Worm (Caenorhabditis elegans): ENCODE results near the gene clc-22.

clc-22 gene

DNA sequence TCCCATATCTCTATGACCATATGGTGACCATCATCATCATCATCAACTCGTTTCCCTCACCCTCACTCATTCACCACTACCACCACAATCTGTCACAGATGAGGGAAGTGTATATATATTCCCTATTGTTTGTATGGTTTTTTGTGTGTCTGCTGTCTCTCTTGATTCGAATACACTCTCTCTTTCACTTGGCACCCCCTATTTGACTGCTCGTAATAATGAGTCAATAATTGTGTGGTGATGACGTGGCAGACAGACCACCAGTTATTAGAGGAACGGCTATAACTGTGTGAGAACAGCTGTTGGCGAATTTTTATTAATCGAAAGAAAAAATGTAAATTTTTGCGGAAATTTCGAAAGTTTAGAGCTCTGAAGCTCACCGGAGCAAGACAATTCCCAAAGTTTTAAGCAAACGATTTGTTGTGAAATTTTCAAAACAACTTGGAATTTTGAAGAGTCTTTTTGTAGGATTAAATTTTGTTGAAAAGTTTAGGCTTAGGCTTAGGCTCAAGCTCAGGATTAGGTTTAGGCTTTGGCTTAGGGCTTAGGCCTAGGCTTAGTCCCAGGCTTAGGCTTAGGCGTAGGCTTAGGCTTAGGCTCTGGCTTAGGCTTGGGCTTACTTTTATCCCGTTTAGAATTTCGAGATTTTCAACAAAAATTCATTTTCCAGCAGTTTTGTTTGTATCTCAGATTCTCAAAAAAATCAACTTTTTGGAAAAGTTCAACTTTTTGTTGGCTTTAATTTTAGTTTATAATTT lies 38.2 kb downstream of the clc-22 start:
- no peak for TF ChIP-seq sea-2 (GFP tag; optimal IDR thresholded peaks at IDR 0.05)
- TF ChIP-seq pha-4 (tag; optimal IDR thresholded peaks at IDR 0.05) = peak; percentile 69

DNA sequence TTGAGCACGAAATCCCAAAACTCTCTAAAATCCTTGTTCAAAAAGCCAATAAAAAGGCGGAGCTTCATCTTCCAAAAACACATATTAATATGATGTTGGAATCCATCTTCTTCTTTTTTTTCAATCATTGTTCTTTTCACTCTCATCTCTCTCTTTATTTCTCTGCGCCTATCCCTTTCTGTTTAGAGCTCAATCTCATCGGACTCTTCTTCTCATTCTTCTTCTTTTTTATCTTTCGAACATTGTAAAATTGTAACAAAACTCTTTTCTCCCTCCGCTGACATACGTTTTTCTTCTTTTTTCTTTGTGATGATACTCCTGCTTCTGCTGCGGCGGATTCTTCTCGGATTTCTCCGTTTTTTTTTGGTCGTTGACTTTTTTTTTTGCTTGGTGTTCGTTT lies 39.1 kb downstream of the clc-22 start:
- TF ChIP-seq nfya-1 (tag; optimal IDR thresholded peaks at IDR 0.05; ENCODE audit: insufficient read depth) (peak; percentile 60), ztf-11 (tag; optimal IDR thresholded peaks at IDR 0.05) (no peak), R02D3.7 (tag; optimal IDR thresholded peaks at IDR 0.05) (no peak), nhr-12 (tag; optimal IDR thresholded peaks at IDR 0.05) (no peak), unc-62 (GFP tag; optimal IDR thresholded peaks at IDR 0.05) (no peak), fkh-2 (tag; optimal IDR thresholded peaks at IDR 0.05) (no peak), nhr-11 (tag; optimal IDR thresholded peaks at IDR 0.05) (no peak), nhr-28 (tag; optimal IDR thresholded peaks at IDR 0.05) (no peak), snpc-4 (tag; optimal IDR thresholded peaks at IDR 0.05) (peak; percentile 38), nhr-237 (tag; optimal IDR thresholded peaks at IDR 0.05) (no peak), egl-27 (tag; optimal IDR thresholded peaks at IDR 0.05) (no peak), egl-5 (tag; optimal IDR thresholded peaks at IDR 0.05) (peak; percentile 6)

ce11 chrII:3955938-3956337 lies 39.9 kb downstream of the clc-22 start:
- TF ChIP-seq snpc-4 (tag; optimal IDR thresholded peaks at IDR 0.05) (no peak), egl-5 (tag; optimal IDR thresholded peaks at IDR 0.05) (peak; percentile 12)

- TF ChIP-seq elt-1 (tag; optimal IDR thresholded peaks at IDR 0.05) = peak; percentile 65
- TF ChIP-seq sea-2 (GFP tag; optimal IDR thresholded peaks at IDR 0.05) = no peak
These were observed 41.0 kb downstream of the clc-22 start for ce11 chrII:3954838-3955237.

DNA sequence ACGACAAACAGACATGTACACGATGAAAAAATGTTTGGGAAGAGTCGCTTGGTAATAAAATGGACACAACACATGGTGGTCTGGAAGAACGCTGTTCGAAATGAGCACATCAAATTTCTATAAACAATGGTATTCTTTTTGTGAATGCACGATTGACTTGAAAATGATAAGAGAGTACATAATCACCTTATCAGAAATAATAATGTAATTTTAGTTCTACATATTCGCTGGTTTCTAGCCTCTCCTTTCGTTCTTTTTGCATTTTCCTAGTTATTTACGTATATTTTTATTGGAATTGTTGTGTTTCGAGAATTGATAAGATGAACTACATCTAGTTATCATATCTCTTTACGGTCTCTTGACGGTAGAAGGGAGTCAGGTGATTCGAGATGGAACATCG lies 41.9 kb downstream of the clc-22 start:
- TF ChIP-seq ceh-28 (tag; optimal IDR thresholded peaks at IDR 0.05) (peak; percentile 26), pqm-1 (tag; optimal IDR thresholded peaks at IDR 0.05) (peak; percentile 46), elt-2 (tag; optimal IDR thresholded peaks at IDR 0.05) (peak; percentile 91), hmg-11 (tag; optimal IDR thresholded peaks at IDR 0.05) (no peak), pha-4 (tag; optimal IDR thresholded peaks at IDR 0.05) (peak; percentile 20), aly-2 (tag; optimal IDR thresholded peaks at IDR 0.05) (no peak)

DNA sequence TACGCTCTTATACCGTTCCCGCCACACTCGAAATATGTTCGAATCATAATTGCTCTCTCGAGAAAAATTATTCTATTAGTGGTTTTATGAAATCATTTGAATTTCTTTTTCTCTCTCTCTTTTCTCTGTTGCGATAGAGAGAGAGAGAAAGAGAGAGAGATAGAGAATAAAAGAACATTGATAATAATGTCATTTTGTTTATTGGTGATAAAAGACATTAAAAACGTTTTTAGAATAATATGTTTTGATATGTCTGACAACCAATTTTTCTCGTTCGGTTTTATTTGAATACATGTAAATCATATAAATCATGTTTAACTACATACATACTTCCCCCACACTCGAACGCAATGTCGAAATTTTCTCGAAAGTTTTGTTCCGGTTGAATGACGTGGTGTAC lies 42.9 kb downstream of the clc-22 start:
- TF ChIP-seq fkh-10 (GFP tag; optimal IDR thresholded peaks at IDR 0.05) = no peak
- TF ChIP-seq ceh-16 (tag; optimal IDR thresholded peaks at IDR 0.05) = no peak
- no peak for TF ChIP-seq fos-1 (tag; optimal IDR thresholded peaks at IDR 0.05)
- TF ChIP-seq pha-4 (tag; optimal IDR thresholded peaks at IDR 0.05) = peak; percentile 30
- no peak for TF ChIP-seq ceh-9 (tag; optimal IDR thresholded peaks at IDR 0.05)
- no peak for TF ChIP-seq lsy-12 (tag; optimal IDR thresholded peaks at IDR 0.05)
- TF ChIP-seq tbx-2 (tag; optimal IDR thresholded peaks at IDR 0.05) = no peak
- peak; percentile 69 for TF ChIP-seq elt-2 (tag; optimal IDR thresholded peaks at IDR 0.05)
- no peak for TF ChIP-seq nhr-28 (tag; optimal IDR thresholded peaks at IDR 0.05)
- peak; percentile 63 for TF ChIP-seq egl-5 (tag; optimal IDR thresholded peaks at IDR 0.05)
- TF ChIP-seq pqm-1 (tag; optimal IDR thresholded peaks at IDR 0.05) = peak; percentile 30

DNA sequence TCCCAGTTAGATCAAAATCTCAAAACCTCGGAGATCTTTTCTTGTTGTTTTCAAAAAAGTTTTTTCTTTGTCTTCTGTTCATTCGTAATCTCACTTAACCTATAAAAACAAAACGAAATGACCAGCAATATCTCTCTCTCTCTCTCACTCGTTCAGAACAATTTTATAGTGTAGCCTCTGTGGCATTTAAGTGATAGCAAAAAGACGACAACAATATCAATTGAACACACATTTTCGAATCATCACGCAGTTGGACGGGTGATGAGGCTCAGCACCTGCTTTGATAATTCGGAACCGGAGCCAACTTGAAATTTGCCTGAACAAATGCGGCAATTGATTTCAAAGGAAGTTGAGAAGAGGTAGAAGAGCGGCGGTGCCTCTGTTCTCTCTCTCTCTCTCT lies 43.5 kb downstream of the clc-22 start:
- TF ChIP-seq hmg-11 (tag; optimal IDR thresholded peaks at IDR 0.05) (no peak), nhr-43 (tag; optimal IDR thresholded peaks at IDR 0.05; ENCODE audit: poor library complexity, severe bottlenecking) (no peak), pha-4 (tag; optimal IDR thresholded peaks at IDR 0.05) (no peak), egl-27 (tag; optimal IDR thresholded peaks at IDR 0.05) (no peak), fkh-10 (GFP tag; optimal IDR thresholded peaks at IDR 0.05) (no peak), unc-39 (tag; optimal IDR thresholded peaks at IDR 0.05) (no peak), daf-12 (tag; optimal IDR thresholded peaks at IDR 0.05) (no peak), ama-1 (optimal IDR thresholded peaks at IDR 0.05) (no peak), lsy-12 (tag; optimal IDR thresholded peaks at IDR 0.05) (no peak), ztf-4 (tag; optimal IDR thresholded peaks at IDR 0.05) (no peak), ZK546.5 (tag; optimal IDR thresholded peaks at IDR 0.05) (no peak), zag-1 (tag; optimal IDR thresholded peaks at IDR 0.05) (no peak), nhr-23 (tag; optimal IDR thresholded peaks at IDR 0.05) (no peak), nhr-76 (tag; optimal IDR thresholded peaks at IDR 0.05) (no peak), ceh-28 (tag; optimal IDR thresholded peaks at IDR 0.05) (no peak), nhr-12 (tag; optimal IDR thresholded peaks at IDR 0.05) (no peak), mdl-1 (tag; optimal IDR thresholded peaks at IDR 0.05) (no peak), skn-1 (tag; optimal IDR thresholded peaks at IDR 0.05) (no peak), tbx-2 (tag; optimal IDR thresholded peaks at IDR 0.05) (no peak), snpc-4 (tag; optimal IDR thresholded peaks at IDR 0.05) (no peak)

All from whole organism, L3 larva.